Worm (Caenorhabditis elegans) whole organism, L1 larva: Measurements from ENCODE around the gene F44E7.5.

Experiments
- C34B4.2 ChIP-seq: sonication (generic microtip); optimal IDR thresholded peaks from 2 replicates; lab custom pipeline; 2017; ENCODE audit warnings: mild to moderate bottlenecking, missing genetic modification characterization, missing compliant biosample characterization
- aly-2 ChIP-seq: fragments of 150-350 bp; optimal IDR thresholded peaks from 2 replicates; lab custom pipeline; 2014; ENCODE audit warnings: missing biosample characterization, missing genetic modification characterization
- ceh-63 ChIP-seq: fragments of 200-800 bp; sonication (Bioruptor generic); optimal IDR thresholded peaks from 2 replicates; lab custom pipeline; 2018; ENCODE audit warnings: mild to moderate bottlenecking, missing genetic modification characterization, missing compliant biosample characterization
- egl-27 ChIP-seq, 2 experiments: fragments of 150-350 bp in 1 of 2; sonication (generic microtip); optimal IDR thresholded peaks; 3 replicates each; lab custom pipeline; 2017 to 2018; ENCODE audit warnings: missing biosample characterization in 2 of 2, missing genetic modification characterization in 2 of 2, missing genetic modification reagents in 2 of 2
- lin-13 ChIP-seq: fragments of 150-350 bp; optimal IDR thresholded peaks from 2 replicates; lab custom pipeline; 2014; ENCODE audit warnings: missing biosample characterization, missing genetic modification reagents, missing genetic modification characterization
- lin-39 ChIP-seq: fragments of 150-350 bp; optimal IDR thresholded peaks from 2 replicates; lab custom pipeline; 2014; ENCODE audit warnings: missing biosample characterization, missing genetic modification reagents, missing genetic modification characterization
- nhr-11 ChIP-seq: fragments of 150-350 bp; optimal IDR thresholded peaks from 2 replicates; lab custom pipeline; 2014; ENCODE audit warnings: missing biosample characterization, missing genetic modification characterization
- swsn-7 ChIP-seq: sonication (generic microtip); optimal IDR thresholded peaks from 2 replicates; lab custom pipeline; 2016; ENCODE audit warnings: missing genetic modification characterization, missing compliant biosample characterization
- zip-4 ChIP-seq: fragments of 200-800 bp; sonication (Bioruptor generic); optimal IDR thresholded peaks from 2 replicates; lab custom pipeline; 2018; ENCODE audit warnings: mild to moderate bottlenecking, missing genetic modification characterization, moderate library complexity, missing compliant biosample characterization

DNA sequence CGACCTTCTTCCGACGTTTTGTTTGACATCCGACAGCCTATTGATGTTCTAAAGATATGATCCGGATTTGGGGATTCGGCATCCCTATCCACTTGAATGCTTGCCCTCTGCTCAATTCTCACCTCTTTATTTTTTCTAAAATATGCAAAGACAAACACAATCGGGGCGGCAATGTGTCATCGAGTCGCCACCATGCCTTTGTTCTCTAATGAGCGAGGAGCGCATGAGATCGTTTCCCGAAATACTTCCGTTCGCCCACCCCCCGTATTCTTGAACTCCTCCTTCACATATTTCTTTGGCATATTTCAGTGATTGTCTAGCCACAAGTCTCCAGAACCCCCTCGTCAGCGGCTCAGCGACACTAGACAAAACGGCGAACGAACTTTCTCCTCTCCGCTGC, 18.7 kb upstream of the F44E7.5 start, which contains the start of gene cyn-17:
- TF ChIP-seq nhr-11 (tag; lab: Kevin White, UChicago): no peak
- no peak for TF ChIP-seq C34B4.2
- no peak for TF ChIP-seq ceh-63 (GFP tag; lab: Kevin White, UChicago)
- no peak for TF ChIP-seq aly-2 (tag; lab: Kevin White, UChicago)
- TF ChIP-seq zip-4 (GFP tag; lab: Kevin White, UChicago): no peak
- TF ChIP-seq swsn-7 (tag; lab: Kevin White, UChicago): no peak
- TF ChIP-seq lin-13 (GFP tag; lab: Kevin White, UChicago): no peak
- no peak for TF ChIP-seq egl-27 (tag; optimal IDR thresholded peaks at IDR 0.05; lab: Kevin White, UChicago)
- no peak for TF ChIP-seq lin-39
